Worm (Caenorhabditis elegans): ENCODE measurements around the gene M05D6.5.

Gene M05D6.5

ce11 chrII:8498173-8498572 lies 16.2 kb upstream of the M05D6.5 start:
- TF ChIP-seq him-1 (tag; optimal IDR thresholded peaks at IDR 0.05) (no peak), W03F9.2 (tag; optimal IDR thresholded peaks at IDR 0.05) (no peak), dao-5 (tag; optimal IDR thresholded peaks at IDR 0.05) (no peak)

ce11 chrII:8496184-8496583 lies 14.2 kb upstream of the M05D6.5 start:
- TF ChIP-seq W03F9.2 (tag; optimal IDR thresholded peaks at IDR 0.05) (no peak), dao-5 (tag; optimal IDR thresholded peaks at IDR 0.05) (no peak), him-1 (tag; optimal IDR thresholded peaks at IDR 0.05) (no peak)

ce11 chrII:8494228-8494717 lies 12.3 kb upstream of the M05D6.5 start, which contains the start of gene M05D6.9:
M05D6.9 (plus strand) TSS chrII:8494278.
- TF ChIP-seq dao-5 (tag; optimal IDR thresholded peaks at IDR 0.05) (no peak), him-1 (tag; optimal IDR thresholded peaks at IDR 0.05) (no peak), W03F9.2 (tag; optimal IDR thresholded peaks at IDR 0.05) (no peak)

- TF ChIP-seq him-1 (tag; optimal IDR thresholded peaks at IDR 0.05) (no peak), W03F9.2 (tag; optimal IDR thresholded peaks at IDR 0.05) (no peak), dao-5 (tag; optimal IDR thresholded peaks at IDR 0.05) (no peak)
Observed at ce11 chrII:8488123-8488522, 6.1 kb upstream of the M05D6.5 start.

ce11 chrII:8485603-8486002 lies 3.6 kb upstream of the M05D6.5 start, which contains the start of gene gbh-2:
gbh-2 (plus strand) TSS chrII:8485879.
- no peak for TF ChIP-seq him-1 (tag; optimal IDR thresholded peaks at IDR 0.05)
- TF ChIP-seq dao-5 (tag; optimal IDR thresholded peaks at IDR 0.05) = no peak
- no peak for TF ChIP-seq W03F9.2 (tag; optimal IDR thresholded peaks at IDR 0.05)

- TF ChIP-seq him-1 (tag; optimal IDR thresholded peaks at IDR 0.05) (no peak), dao-5 (tag; optimal IDR thresholded peaks at IDR 0.05) (no peak), W03F9.2 (tag; optimal IDR thresholded peaks at IDR 0.05) (no peak)
Observed at ce11 chrII:8484546-8484945, 2.5 kb upstream of the M05D6.5 start.

ce11 chrII:8483793-8484186 lies 1.8 kb upstream of the M05D6.5 start, which contains the start of gene taap-1:
taap-1 (minus strand) TSS chrII:8483871.
- no peak for TF ChIP-seq W03F9.2 (tag; optimal IDR thresholded peaks at IDR 0.05)
- no peak for TF ChIP-seq him-1 (tag; optimal IDR thresholded peaks at IDR 0.05)
- TF ChIP-seq dao-5 (tag; optimal IDR thresholded peaks at IDR 0.05) = no peak

- TF ChIP-seq W03F9.2 (tag; optimal IDR thresholded peaks at IDR 0.05) (no peak), dao-5 (tag; optimal IDR thresholded peaks at IDR 0.05) (no peak), him-1 (tag; optimal IDR thresholded peaks at IDR 0.05) (no peak)
Observed at ce11 chrII:8483124-8483792, 1.3 kb upstream of the M05D6.5 start.

- TF ChIP-seq dao-5 (tag; optimal IDR thresholded peaks at IDR 0.05) (no peak), him-1 (tag; optimal IDR thresholded peaks at IDR 0.05) (no peak), W03F9.2 (tag; optimal IDR thresholded peaks at IDR 0.05) (peak; percentile 13)
Observed at ce11 chrII:8481033-8481708, 832 bp downstream of the M05D6.5 start.

ce11 chrII:8480166-8480565 lies 1.8 kb downstream of the M05D6.5 start, which contains the start of gene lact-4:
lact-4 (minus strand) TSS chrII:8480478.
- TF ChIP-seq him-1 (tag; optimal IDR thresholded peaks at IDR 0.05) = no peak

ce11 chrII:8479337-8479736 lies 2.7 kb downstream of the M05D6.5 start:
- TF ChIP-seq him-1 (tag; optimal IDR thresholded peaks at IDR 0.05) (no peak), W03F9.2 (tag; optimal IDR thresholded peaks at IDR 0.05) (no peak), dao-5 (tag; optimal IDR thresholded peaks at IDR 0.05) (no peak)

- TF ChIP-seq dao-5 (tag; optimal IDR thresholded peaks at IDR 0.05) (no peak), W03F9.2 (tag; optimal IDR thresholded peaks at IDR 0.05) (no peak), him-1 (tag; optimal IDR thresholded peaks at IDR 0.05) (no peak)
Observed at ce11 chrII:8475306-8475822, 6.6 kb downstream of the M05D6.5 start, which contains the start of the genes M05D6.1 and M05D6.3. M05D6.1 (minus strand) TSS chrII:8475406. M05D6.3 (plus strand) TSS chrII:8475772.

- no peak for TF ChIP-seq him-1 (tag; optimal IDR thresholded peaks at IDR 0.05)
- no peak for TF ChIP-seq dao-5 (tag; optimal IDR thresholded peaks at IDR 0.05)
- TF ChIP-seq W03F9.2 (tag; optimal IDR thresholded peaks at IDR 0.05) = no peak
Observed at ce11 chrII:8472916-8473315, 9.1 kb downstream of the M05D6.5 start.

- no peak for TF ChIP-seq W03F9.2 (tag; optimal IDR thresholded peaks at IDR 0.05)
Observed at ce11 chrII:8471139-8471538, 10.9 kb downstream of the M05D6.5 start, which contains the start of gene M05D6.8. M05D6.8 (minus strand) TSS chrII:8471239.

Measured in whole organism, L4/young adult.